Fruit fly (Drosophila melanogaster) whole organism, pupa: Measurements from ENCODE around the gene hng2.

ENCODE experiments used
- CG10348 ChIP-seq: fragments of 200-800 bp; sonication (Bioruptor generic); IDR thresholded peaks from 2 replicates; pipeline ENCODE4 v1.3.6; 2022; ENCODE audit warnings: missing biosample characterization, missing genetic modification characterization
- CG12605 ChIP-seq: fragments of 200-800 bp; sonication (Bioruptor generic); IDR thresholded peaks from 2 replicates; pipeline ENCODE4 v1.3.6; 2022; ENCODE audit warnings: missing biosample characterization, missing genetic modification characterization
- CG13204 ChIP-seq: fragments of 200-800 bp; sonication (Bioruptor generic); optimal IDR thresholded peaks from 2 replicates; lab custom pipeline; 2018; ENCODE audit warnings: missing biosample characterization, mild to moderate bottlenecking, missing genetic modification characterization, moderate library complexity
- CG14655 ChIP-seq: fragments of 200-800 bp; sonication (Bioruptor generic); optimal IDR thresholded peaks from 3 replicates; lab custom pipeline; 2017; ENCODE audit warnings: mild to moderate bottlenecking, missing biosample characterization, missing genetic modification reagents, missing genetic modification characterization
- CG15710 ChIP-seq: fragments of 200-800 bp; sonication (Bioruptor generic); optimal IDR thresholded peaks from 2 replicates; lab custom pipeline; 2018; ENCODE audit warnings: missing biosample characterization, mild to moderate bottlenecking, missing genetic modification characterization, moderate library complexity
- CG17806 ChIP-seq: fragments of 200-800 bp; sonication (Bioruptor generic); optimal IDR thresholded peaks from 2 replicates; lab custom pipeline; 2018; ENCODE audit warnings: missing biosample characterization, mild to moderate bottlenecking, missing genetic modification characterization, moderate library complexity
- CG32121 ChIP-seq: fragments of 200-800 bp; sonication (Bioruptor generic); IDR thresholded peaks from 2 replicates; pipeline ENCODE4 v1.3.6; 2022; ENCODE audit warnings: missing biosample characterization, missing genetic modification characterization
- CG34367 ChIP-seq: fragments of 200-800 bp; sonication (Bioruptor generic); optimal IDR thresholded peaks from 2 replicates; lab custom pipeline; 2018; ENCODE audit warnings: missing biosample characterization, mild to moderate bottlenecking, missing genetic modification characterization
- CG4496 ChIP-seq: fragments of 200-800 bp; sonication (Bioruptor generic); IDR thresholded peaks from 3 replicates; pipeline ENCODE4 v1.3.6; 2022; ENCODE audit warnings: missing biosample characterization, missing genetic modification characterization
- CG8301 ChIP-seq: fragments of 200-800 bp; sonication (Bioruptor generic); optimal IDR thresholded peaks from 2 replicates; lab custom pipeline; 2018; ENCODE audit warnings: missing biosample characterization, mild to moderate bottlenecking, missing genetic modification characterization
- CG9948 ChIP-seq: fragments of 200-800 bp; sonication (Bioruptor generic); optimal IDR thresholded peaks from 2 replicates; lab custom pipeline; 2018; ENCODE audit warnings: missing biosample characterization, mild to moderate bottlenecking, missing genetic modification characterization, moderate library complexity
- D1 ChIP-seq: fragments of 200-800 bp; sonication (Bioruptor generic); optimal IDR thresholded peaks from 2 replicates; lab custom pipeline; 2018; ENCODE audit warnings: missing biosample characterization, mild to moderate bottlenecking, missing genetic modification characterization, moderate library complexity
- EcR ChIP-seq: fragments of 200-800 bp; sonication (Bioruptor generic); optimal IDR thresholded peaks from 3 replicates; lab custom pipeline; 2019; ENCODE audit warnings: missing biosample characterization, missing genetic modification characterization, mild to moderate bottlenecking, moderate library complexity, missing genetic modification reagents
- Ets98B ChIP-seq: fragments of 200-800 bp; sonication (Bioruptor generic); IDR thresholded peaks from 2 replicates; pipeline ENCODE4 v1.3.6; 2022; ENCODE audit warnings: missing biosample characterization, missing genetic modification characterization
- Pif1A ChIP-seq: fragments of 200-800 bp; sonication (Bioruptor generic); optimal IDR thresholded peaks from 3 replicates; lab custom pipeline; 2016; ENCODE audit warnings: missing biosample characterization, missing genetic modification characterization
- Pif1B ChIP-seq: fragments of 200-800 bp; sonication (Bioruptor generic); optimal IDR thresholded peaks from 3 replicates; lab custom pipeline; 2016; ENCODE audit warnings: missing biosample characterization, missing genetic modification characterization
- Snoo ChIP-seq: fragments of 200-800 bp; sonication (Bioruptor generic); optimal IDR thresholded peaks from 3 replicates; lab custom pipeline; 2017; ENCODE audit warnings: missing biosample characterization, mild to moderate bottlenecking, missing genetic modification characterization, inconsistent platforms
- fd96Ca ChIP-seq: fragments of 200-800 bp; sonication (Bioruptor generic); IDR thresholded peaks from 3 replicates; pipeline ENCODE4 v1.3.6; 2022; ENCODE audit warnings: missing biosample characterization, missing genetic modification characterization
- gl ChIP-seq: fragments of 200-800 bp; sonication (Bioruptor generic); optimal IDR thresholded peaks from 2 replicates; lab custom pipeline; 2018; ENCODE audit warnings: missing biosample characterization, mild to moderate bottlenecking, missing genetic modification characterization
- rn ChIP-seq: fragments of 200-800 bp; sonication (Bioruptor generic); IDR thresholded peaks from 2 replicates; pipeline ENCODE4 v1.3.6; 2022; ENCODE audit warnings: missing biosample characterization, missing genetic modification characterization

hng2 gene

DNA sequence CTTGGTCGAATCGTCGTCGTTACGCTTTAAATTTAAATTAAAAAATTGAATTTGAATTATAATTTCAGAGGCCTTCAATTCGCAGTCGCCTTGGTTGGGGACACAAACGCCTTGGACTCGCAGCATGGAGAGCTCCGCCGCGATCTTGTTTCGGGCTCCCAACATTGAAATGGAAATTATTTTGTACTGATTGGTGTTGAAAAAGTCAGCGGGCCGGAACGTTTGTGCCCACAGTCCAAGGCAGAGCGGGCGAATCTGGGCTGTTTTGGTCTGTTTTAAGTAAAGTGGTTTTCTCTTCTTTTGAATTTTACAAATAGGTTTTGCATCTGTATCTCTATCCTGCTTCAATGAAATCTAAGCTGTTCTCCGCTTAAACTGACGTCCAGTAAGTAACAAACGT lies 9.0 kb downstream of the hng2 start:
- TF ChIP-seq D1 (tag; lab: Kevin White, UChicago): no peak
- TF ChIP-seq CG8301: no peak
- no peak for TF ChIP-seq Pif1B (GFP tag; lab: Kevin White, UChicago)
- TF ChIP-seq CG9948 (tag; lab: Kevin White, UChicago): no peak
- TF ChIP-seq CG14655 (GFP tag; lab: Kevin White, UChicago): no peak
- no peak for TF ChIP-seq fd96Ca
- no peak for TF ChIP-seq CG32121 (GFP tag; lab: Robert Waterston, UW)
- no peak for TF ChIP-seq CG17806 (tag; lab: Kevin White, UChicago)
- no peak for TF ChIP-seq CG10348 (GFP tag; lab: Robert Waterston, UW)
- no peak for TF ChIP-seq gl (tag; lab: Kevin White, UChicago)
- TF ChIP-seq Pif1A (GFP tag; lab: Kevin White, UChicago): no peak
- TF ChIP-seq EcR: no peak
- TF ChIP-seq CG13204 (GFP tag; lab: Kevin White, UChicago): no peak
- no peak for TF ChIP-seq CG4496 (GFP tag; lab: Robert Waterston, UW)
- TF ChIP-seq Ets98B: no peak
- no peak for TF ChIP-seq rn (GFP tag; lab: Robert Waterston, UW)
- TF ChIP-seq CG15710 (tag; lab: Kevin White, UChicago): no peak
- TF ChIP-seq, all 21 proteins: peak for 0

DNA sequence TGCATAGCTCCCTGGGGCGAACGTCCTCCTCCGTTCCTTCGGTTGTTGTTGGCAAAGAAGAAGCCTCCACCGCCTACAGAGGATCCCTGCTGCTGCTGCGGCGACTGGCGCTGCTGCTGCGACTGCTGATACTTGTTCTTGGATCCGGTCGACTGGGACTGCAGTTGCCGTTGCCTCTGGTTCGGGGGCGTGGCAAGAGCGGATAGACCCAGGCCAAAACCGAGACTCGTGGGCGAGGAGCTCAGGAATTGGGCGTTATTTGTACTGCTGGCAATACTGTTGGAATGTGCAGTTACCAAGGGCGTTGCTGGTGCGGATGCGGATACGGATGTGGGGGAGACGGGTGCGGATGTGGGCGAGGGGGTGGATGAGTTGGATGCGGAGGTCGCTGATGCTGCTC lies 12.1 kb downstream of the hng2 start:
- TF ChIP-seq CG4496 (GFP tag; lab: Robert Waterston, UW) (no peak), gl (tag; lab: Kevin White, UChicago) (no peak), rn (GFP tag; lab: Robert Waterston, UW) (no peak), Pif1B (GFP tag; lab: Kevin White, UChicago) (no peak), CG9948 (tag; lab: Kevin White, UChicago) (no peak), CG34367 (tag; lab: Kevin White, UChicago) (no peak), CG32121 (GFP tag; lab: Robert Waterston, UW) (no peak), fd96Ca (no peak), CG14655 (GFP tag; lab: Kevin White, UChicago) (no peak), CG10348 (GFP tag; lab: Robert Waterston, UW) (no peak), CG17806 (tag; lab: Kevin White, UChicago) (no peak), Ets98B (no peak), EcR (no peak)

DNA sequence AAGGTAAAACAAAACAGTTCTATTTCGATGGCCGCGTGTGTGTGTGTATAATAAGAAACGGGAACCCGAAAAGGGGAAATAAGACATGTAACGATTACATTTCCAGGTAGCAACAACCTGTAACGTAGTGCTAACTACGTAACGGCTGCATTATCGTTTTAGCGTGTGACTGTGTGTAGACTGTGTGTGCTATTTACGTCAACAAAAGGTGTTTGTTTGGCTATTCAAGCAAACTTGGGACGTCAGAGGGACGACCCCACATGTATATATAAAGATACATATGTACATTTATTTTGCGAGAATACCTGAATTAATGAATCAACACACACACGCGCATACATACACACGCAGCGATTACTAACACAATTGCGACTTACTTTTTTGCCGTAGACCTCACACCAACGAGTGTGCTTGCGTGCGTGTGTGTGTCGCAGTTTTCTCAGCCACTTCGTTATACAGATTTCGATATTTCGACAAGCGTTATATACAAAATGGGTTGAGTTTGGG lies 13.5 kb downstream of the hng2 start:
- no peak for TF ChIP-seq rn (GFP tag; lab: Robert Waterston, UW)
- no peak for TF ChIP-seq CG34367 (tag; lab: Kevin White, UChicago)
- no peak for TF ChIP-seq Pif1B (GFP tag; lab: Kevin White, UChicago)
- TF ChIP-seq Pif1A (GFP tag; lab: Kevin White, UChicago): no peak
- TF ChIP-seq EcR: peak; percentile 30
- peak; percentile 42; the same call in 1 of the 3 replicates for TF ChIP-seq fd96Ca
- TF ChIP-seq gl (tag; lab: Kevin White, UChicago): peak; percentile 33
- TF ChIP-seq Ets98B: peak; percentile 7; the same call in 1 of the 2 replicates
- no peak for TF ChIP-seq CG17806 (tag; lab: Kevin White, UChicago)

DNA sequence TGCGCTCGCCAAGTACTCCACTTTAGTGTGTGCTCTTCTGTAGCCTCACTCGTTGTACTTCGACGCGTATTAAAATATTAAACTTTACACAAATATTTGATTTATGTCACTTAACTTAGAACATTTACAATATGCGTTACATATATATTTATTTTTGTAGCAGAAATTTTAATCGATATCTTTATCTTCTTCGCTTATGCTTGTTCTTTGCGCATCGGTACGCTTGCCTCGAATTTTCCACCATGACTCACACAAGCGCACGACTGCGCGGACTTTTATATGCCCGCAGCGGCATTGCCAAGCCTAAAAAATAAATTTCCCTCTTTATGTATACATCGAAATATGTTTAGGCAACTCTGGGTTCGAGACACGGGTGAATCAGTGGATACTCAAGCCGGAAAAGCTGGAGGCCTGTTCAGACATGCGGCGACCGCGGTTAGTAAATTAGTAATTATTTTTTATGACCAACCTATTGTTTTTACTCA lies 14.3 kb downstream of the hng2 start, which contains the start of gene aqz:
Gene aqz, minus strand, starts transcription at position 255 of the 485 bp plus-strand sequence.
- TF ChIP-seq EcR (peak; percentile 9), Snoo (peak; percentile 12), Pif1B (GFP tag; lab: Kevin White, UChicago) (peak; percentile 10), CG8301 (peak; percentile 2), CG12605 (GFP tag; lab: Robert Waterston, UW) (peak; percentile 63), CG4496 (GFP tag; lab: Robert Waterston, UW) (peak; percentile 68), Pif1A (GFP tag; lab: Kevin White, UChicago) (peak; percentile 32), Ets98B (peak; percentile 52; the same call in 1 of the 2 replicates), CG15710 (tag; lab: Kevin White, UChicago) (no peak), CG32121 (GFP tag; lab: Robert Waterston, UW) (peak; percentile 26; the same call in 1 of the 2 replicates), D1 (tag; lab: Kevin White, UChicago) (peak; percentile 48), CG34367 (tag; lab: Kevin White, UChicago) (peak; percentile 36), CG9948 (tag; lab: Kevin White, UChicago) (no peak), CG17806 (tag; lab: Kevin White, UChicago) (peak; percentile 2), CG10348 (GFP tag; lab: Robert Waterston, UW) (no peak)

DNA sequence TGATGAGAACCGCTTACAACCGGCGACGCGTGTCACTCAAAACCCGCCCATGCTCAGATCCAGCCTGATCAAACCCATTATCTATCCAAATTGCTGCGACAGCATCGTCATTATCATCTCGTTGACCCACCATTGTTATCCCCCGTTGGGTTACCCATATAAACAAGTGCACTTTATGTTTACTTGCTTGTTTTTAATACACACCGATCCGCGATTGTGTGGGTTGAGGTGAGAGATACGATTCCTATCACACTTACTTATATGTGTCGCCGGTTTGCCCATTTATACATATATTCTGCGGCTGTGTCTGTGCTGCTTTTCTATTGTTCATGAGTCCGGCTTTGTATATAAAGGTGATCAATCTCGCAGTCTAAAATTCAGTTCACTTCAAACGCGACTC lies 15.5 kb downstream of the hng2 start, which contains the start of gene CG8369:
Gene CG8369, plus strand, starts transcription at position 386 of the 400 bp plus-strand sequence.
- TF ChIP-seq rn (GFP tag; lab: Robert Waterston, UW): no peak
- no peak for TF ChIP-seq CG8301
- no peak for TF ChIP-seq Ets98B
- TF ChIP-seq EcR: peak; percentile 51
- no peak for TF ChIP-seq CG10348 (GFP tag; lab: Robert Waterston, UW)

DNA sequence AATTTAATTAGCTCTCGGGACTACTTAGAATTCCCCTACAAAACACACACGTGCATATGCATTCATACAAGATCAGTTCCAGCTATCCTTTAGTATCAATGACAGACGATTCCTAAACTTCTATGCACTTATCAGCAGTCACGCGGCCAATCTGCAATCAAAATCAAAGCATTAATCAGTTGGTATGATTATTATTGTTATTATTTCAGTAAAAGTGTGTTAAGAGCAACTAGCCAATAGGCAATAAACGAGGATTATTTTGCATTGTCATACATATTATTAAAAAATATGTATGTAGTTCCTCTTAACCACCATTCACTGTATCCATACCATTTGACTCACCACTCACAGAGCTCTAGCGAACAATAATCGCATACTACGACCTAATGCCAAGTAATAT lies 16.8 kb downstream of the hng2 start:
- no peak for TF ChIP-seq Pif1A (GFP tag; lab: Kevin White, UChicago)
- no peak for TF ChIP-seq fd96Ca
- TF ChIP-seq CG4496 (GFP tag; lab: Robert Waterston, UW): no peak
- no peak for TF ChIP-seq CG32121 (GFP tag; lab: Robert Waterston, UW)
- TF ChIP-seq CG34367 (tag; lab: Kevin White, UChicago): no peak
- no peak for TF ChIP-seq CG10348 (GFP tag; lab: Robert Waterston, UW)
- no peak for TF ChIP-seq Pif1B (GFP tag; lab: Kevin White, UChicago)
